Fruit fly (Drosophila melanogaster): ENCODE measurements around the gene Gyc89Db.

Gyc89Db gene

DNA sequence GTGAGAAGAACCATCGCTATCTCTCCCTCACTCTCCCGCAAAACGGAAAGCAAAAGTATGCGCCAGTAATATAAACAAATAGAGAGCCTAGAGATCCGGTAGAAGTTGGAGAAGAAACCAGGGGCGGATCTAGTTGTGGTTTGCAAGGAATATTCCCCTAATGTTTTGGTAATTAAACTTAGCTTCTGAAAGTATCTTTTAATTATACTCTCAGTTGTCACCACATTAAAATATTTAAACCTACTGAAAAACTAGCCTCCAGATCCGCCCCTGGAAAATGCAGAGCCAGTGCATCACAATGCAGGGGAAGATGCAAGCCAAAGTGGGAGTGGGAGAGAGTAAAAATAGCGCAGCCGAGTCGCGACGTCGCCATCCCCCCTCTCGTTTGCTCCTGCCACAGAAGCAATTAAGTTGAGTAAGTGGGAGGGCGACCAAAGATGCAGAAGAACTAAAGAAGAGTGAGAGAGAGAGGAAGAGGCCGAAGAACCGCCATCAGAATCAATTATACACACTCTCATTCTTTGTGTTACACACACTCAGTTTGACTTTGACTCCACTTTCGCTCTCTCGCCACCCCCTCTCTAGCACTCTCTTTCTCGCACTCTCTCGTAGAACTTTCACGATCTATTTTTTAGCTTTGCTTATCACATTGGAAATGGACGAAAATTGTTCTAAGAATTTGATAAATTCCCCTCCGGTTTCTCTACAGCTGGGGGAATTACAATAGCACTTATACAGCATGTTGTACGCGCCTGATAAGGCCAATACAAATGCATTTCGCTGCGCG, 27.5 kb upstream of the Gyc89Db start (continued):
- 0 out of 2 replicates have a peak, but pooled peaks have one; percentile 65 for TF ChIP-seq danr (GFP tag; IDR thresholded peaks at IDR 0.05)
- peak; percentile 86 for TF ChIP-seq ro (GFP tag; IDR thresholded peaks at IDR 0.05)
- TF ChIP-seq nerfin-2 (GFP tag; IDR thresholded peaks at IDR 0.05; ENCODE audit: partially characterized antibody), result no peak
- TF ChIP-seq row (GFP tag; IDR thresholded peaks at IDR 0.05), result peak; percentile 93
- TF ChIP-seq pan (optimal IDR thresholded peaks at IDR 0.05), result no peak
- peak in 1 of 2 experiments; percentile 92 for TF ChIP-seq pan (GFP tag; optimal IDR thresholded peaks at IDR 0.05 in 1 of 2, IDR thresholded peaks at IDR 0.05 in 1 of 2)
- TF ChIP-seq odd (GFP tag; optimal IDR thresholded peaks at IDR 0.05), result peak; percentile 56
- TF ChIP-seq CG1792 (GFP tag; optimal IDR thresholded peaks at IDR 0.05), result peak; percentile 89
- peak; percentile 92 for TF ChIP-seq CG10366 (GFP tag; IDR thresholded peaks at IDR 0.05)
- TF ChIP-seq Atf6 (GFP tag; IDR thresholded peaks at IDR 0.05), result peak; percentile 72
- peak; percentile 24 for TF ChIP-seq gfzf (GFP tag; optimal IDR thresholded peaks at IDR 0.05)
- no peak for TF ChIP-seq sna (GFP tag; IDR thresholded peaks at IDR 0.05; ENCODE audit: partially characterized antibody)
- TF ChIP-seq Meics (GFP tag; optimal IDR thresholded peaks at IDR 0.05), result peak; percentile 76
- peak; percentile 90 for TF ChIP-seq PHDP (tag; optimal IDR thresholded peaks at IDR 0.05)
- TF ChIP-seq NK7.1 (GFP tag; optimal IDR thresholded peaks at IDR 0.05), result peak; percentile 76
- TF ChIP-seq Doc2 (GFP tag; IDR thresholded peaks at IDR 0.05), result peak; percentile 80
- TF ChIP-seq CG4854 (GFP tag; optimal IDR thresholded peaks at IDR 0.05), result peak; percentile 78
- peak; percentile 43 for TF ChIP-seq slou (GFP tag; optimal IDR thresholded peaks at IDR 0.05)
- peak; percentile 3 for TF ChIP-seq CG15479 (GFP tag; optimal IDR thresholded peaks at IDR 0.05)
- peak; percentile 47 for TF ChIP-seq CG6854 (GFP tag; optimal IDR thresholded peaks at IDR 0.05)
- TF ChIP-seq nerfin-1 (tag; optimal IDR thresholded peaks at IDR 0.05), result peak; percentile 97
- peak; percentile 97 for TF ChIP-seq CG15696 (tag; optimal IDR thresholded peaks at IDR 0.05)
- peak; percentile 91 for TF ChIP-seq CG7786 (GFP tag; optimal IDR thresholded peaks at IDR 0.05)
- peak; percentile 91 for TF ChIP-seq Hr3 (GFP tag; optimal IDR thresholded peaks at IDR 0.05)
- peak; percentile 95 for TF ChIP-seq CG4820 (GFP tag; optimal IDR thresholded peaks at IDR 0.05)
- peak; percentile 95 for TF ChIP-seq CG8924 (tag; optimal IDR thresholded peaks at IDR 0.05)
- peak; percentile 92 for TF ChIP-seq CG17802 (tag; optimal IDR thresholded peaks at IDR 0.05)
- TF ChIP-seq D (optimal IDR thresholded peaks at IDR 0.05), result no peak
- TF ChIP-seq D (GFP tag; optimal IDR thresholded peaks at IDR 0.05), result peak; percentile 97
- TF ChIP-seq CG31224 (GFP tag; IDR thresholded peaks at IDR 0.05), result peak; percentile 85
- no peak for TF ChIP-seq Dp (GFP tag; optimal IDR thresholded peaks at IDR 0.05)
- TF ChIP-seq CG15514 (GFP tag; optimal IDR thresholded peaks at IDR 0.05), result peak; percentile 15
- peak; percentile 95 for TF ChIP-seq CG9817 (tag; optimal IDR thresholded peaks at IDR 0.05)
- peak; percentile 50 for TF ChIP-seq Bteb2 (GFP tag; optimal IDR thresholded peaks at IDR 0.05)
- peak; percentile 93 for TF ChIP-seq CG8765 (GFP tag; IDR thresholded peaks at IDR 0.05)
- TF ChIP-seq Stat92E (GFP tag; optimal IDR thresholded peaks at IDR 0.05), result peak in 1 of 3 experiments; percentile 70
- TF ChIP-seq CG8388 (GFP tag; optimal IDR thresholded peaks at IDR 0.05), result peak; percentile 91
- TF ChIP-seq Ets65A (GFP tag), result peak; percentile 100
- no peak for TF ChIP-seq tio (GFP tag; optimal IDR thresholded peaks at IDR 0.05)
- TF ChIP-seq run (tag; optimal IDR thresholded peaks at IDR 0.05), result peak; percentile 77
- peak; percentile 95 for TF ChIP-seq CoRest (tag; optimal IDR thresholded peaks at IDR 0.05)
- peak; percentile 89 for TF ChIP-seq NC2β (GFP tag; optimal IDR thresholded peaks at IDR 0.05)
- TF ChIP-seq CG10431 (GFP tag; optimal IDR thresholded peaks at IDR 0.05), result peak; percentile 95
- TF ChIP-seq chn (GFP tag; optimal IDR thresholded peaks at IDR 0.05), result peak; percentile 94
- peak; percentile 94 for TF ChIP-seq Spps (tag; optimal IDR thresholded peaks at IDR 0.05)
- peak; percentile 94 for TF ChIP-seq ind (GFP tag; optimal IDR thresholded peaks at IDR 0.05)
- TF ChIP-seq bsh (GFP tag; optimal IDR thresholded peaks at IDR 0.05), result peak; percentile 95 to 99
- peak; percentile 96 for TF ChIP-seq dmrt99B (tag; optimal IDR thresholded peaks at IDR 0.05)
- TF ChIP-seq pzg (GFP tag; optimal IDR thresholded peaks at IDR 0.05), result no peak

All from whole organism, embryonic.